Fruit fly (Drosophila melanogaster) whole organism, embryonic: ENCODE data around the gene Gip.
A peak's percentile ranks its signal among the peaks of the same experiment; 100 is the strongest.

Experiments
- Atf-2 ChIP-seq: fragments of 200-800 bp; sonication (Bioruptor generic); optimal IDR thresholded peaks from 2 replicates; lab custom pipeline; 2016; ENCODE audit warnings: missing biosample characterization, missing genetic modification characterization
- Awh ChIP-seq: fragments of 200-800 bp; sonication (Bioruptor generic); IDR thresholded peaks from 2 replicates; pipeline ENCODE4, ENCODE4 v1.3.6; 2022; ENCODE audit warnings: missing biosample characterization, missing genetic modification characterization
- B-H1 ChIP-seq: fragments of 200-800 bp; sonication (Bioruptor generic); IDR thresholded peaks from 3 replicates; pipeline ENCODE4 v1.3.6; 2022; ENCODE audit warnings: missing biosample characterization, missing genetic modification characterization
- BEAF-32 ChIP-seq: fragments of 200-800 bp; sonication (Bioruptor generic); optimal IDR thresholded peaks from 3 replicates; lab custom pipeline; 2017; ENCODE audit warnings: missing biosample characterization, missing genetic modification characterization, mild to moderate bottlenecking, moderate library complexity, missing genetic modification reagents
- C15 ChIP-seq: fragments of 200-800 bp; sonication (Bioruptor generic); IDR thresholded peaks from 3 replicates; pipeline ENCODE4 v1.3.6; 2022; ENCODE audit warnings: missing biosample characterization, missing genetic modification characterization
- CG10267 ChIP-seq: fragments of 200-800 bp; sonication (Bioruptor generic); optimal IDR thresholded peaks from 2 replicates; lab custom pipeline; 2018; ENCODE audit warnings: missing biosample characterization, mild to moderate bottlenecking, missing genetic modification characterization, moderate library complexity
- CG12104 ChIP-seq: fragments of 200-800 bp; sonication (Bioruptor generic); optimal IDR thresholded peaks from 3 replicates; lab custom pipeline; 2016; ENCODE audit warnings: missing biosample characterization, missing genetic modification characterization
- CG12659 ChIP-seq: fragments of 200-800 bp; sonication (Bioruptor generic); optimal IDR thresholded peaks from 3 replicates; lab custom pipeline; 2017; ENCODE audit warnings: mild to moderate bottlenecking, missing biosample characterization, missing genetic modification reagents, missing genetic modification characterization
- CG15011 ChIP-seq: fragments of 200-800 bp; sonication (Bioruptor generic); optimal IDR thresholded peaks from 3 replicates; lab custom pipeline; 2018; ENCODE audit warnings: missing biosample characterization, mild to moderate bottlenecking, missing genetic modification characterization
- CG18262 ChIP-seq: fragments of 200-800 bp; optimal IDR thresholded peaks from 3 replicates; lab custom pipeline; 2019; ENCODE audit warnings: missing biosample characterization, mild to moderate bottlenecking, missing genetic modification characterization, moderate library complexity
- CG18764 ChIP-seq: fragments of 200-800 bp; sonication (Bioruptor generic); optimal IDR thresholded peaks from 3 replicates; lab custom pipeline; 2016; ENCODE audit warnings: missing biosample characterization, missing genetic modification characterization
- CG2202 ChIP-seq: fragments of 200-800 bp; sonication (Bioruptor generic); optimal IDR thresholded peaks from 2 replicates; lab custom pipeline; 2018; ENCODE audit warnings: missing biosample characterization, mild to moderate bottlenecking, missing genetic modification characterization
- CG33557 ChIP-seq: fragments of 200-800 bp; sonication (Bioruptor generic); optimal IDR thresholded peaks from 2 replicates; lab custom pipeline; 2019; ENCODE audit warnings: missing biosample characterization, mild to moderate bottlenecking, missing genetic modification characterization, moderate library complexity
- CG34224 ChIP-seq: fragments of 200-800 bp; sonication (Bioruptor generic); IDR thresholded peaks from 3 replicates; pipeline ENCODE4 v1.3.6; 2022; ENCODE audit warnings: missing biosample characterization, missing genetic modification characterization; ENCODE audit not compliant: partially characterized antibody
- CG5180 ChIP-seq: fragments of 200-800 bp; sonication (Bioruptor generic); optimal IDR thresholded peaks from 3 replicates; lab custom pipeline; 2017; ENCODE audit warnings: missing biosample characterization, missing genetic modification characterization, mild to moderate bottlenecking, moderate library complexity, missing genetic modification reagents
- CG6254 ChIP-seq: fragments of 200-800 bp; sonication (Bioruptor generic); optimal IDR thresholded peaks from 3 replicates; lab custom pipeline; 2017; ENCODE audit warnings: mild to moderate bottlenecking, missing biosample characterization, missing genetic modification reagents, missing genetic modification characterization
- CG6683 ChIP-seq: fragments of 200-800 bp; sonication (Bioruptor generic); optimal IDR thresholded peaks from 2 replicates; lab custom pipeline; 2017; ENCODE audit warnings: missing biosample characterization, mild to moderate bottlenecking, missing genetic modification characterization, missing genetic modification reagents
- CG7839 ChIP-seq: fragments of 200-800 bp; sonication (Bioruptor generic); optimal IDR thresholded peaks from 3 replicates; lab custom pipeline; 2018; ENCODE audit warnings: missing biosample characterization, mild to moderate bottlenecking, missing genetic modification characterization, moderate library complexity
- Deaf1 ChIP-seq: fragments of 200-800 bp; optimal IDR thresholded peaks from 3 replicates; lab custom pipeline; 2019; ENCODE audit warnings: missing biosample characterization, mild to moderate bottlenecking, missing genetic modification characterization, moderate library complexity
- Dip3 ChIP-seq: fragments of 200-800 bp; sonication (Bioruptor generic); optimal IDR thresholded peaks from 3 replicates; lab custom pipeline; 2016; ENCODE audit warnings: missing biosample characterization, missing genetic modification characterization
- Eip74EF ChIP-seq, 2 experiments: fragments of 200-800 bp in 1 of 2; fragments of >200 bp in 1 of 2; sonication (Bioruptor generic) in 1 of 2; optimal IDR thresholded peaks; 2 replicates each; lab custom pipeline; 2017 to 2019; ENCODE audit warnings: missing biosample characterization in 2 of 2, missing genetic modification characterization in 2 of 2, mild to moderate bottlenecking in 1 of 2, moderate library complexity in 1 of 2
- Hmx ChIP-seq: fragments of 200-800 bp; sonication (Bioruptor generic); optimal IDR thresholded peaks from 2 replicates; lab custom pipeline; 2016; ENCODE audit warnings: missing biosample characterization, missing genetic modification characterization
- Jarid2 ChIP-seq: fragments of 200-800 bp; sonication (Bioruptor generic); optimal IDR thresholded peaks from 3 replicates; lab custom pipeline; 2017; ENCODE audit warnings: mild to moderate bottlenecking, missing biosample characterization, missing genetic modification reagents, missing genetic modification characterization
- MBD-R2 ChIP-seq: fragments of 200-800 bp; sonication (Bioruptor generic); IDR thresholded peaks from 2 replicates; pipeline ENCODE4 v1.3.6; 2022; ENCODE audit warnings: missing biosample characterization, missing genetic modification characterization
- Nf-YC ChIP-seq: fragments of 200-800 bp; optimal IDR thresholded peaks from 3 replicates; lab custom pipeline; 2019; ENCODE audit warnings: missing biosample characterization, mild to moderate bottlenecking, missing genetic modification characterization, moderate library complexity
- PHDP ChIP-seq: fragments of 200-800 bp; sonication (Bioruptor generic); optimal IDR thresholded peaks from 3 replicates; lab custom pipeline; 2018; ENCODE audit warnings: missing biosample characterization, mild to moderate bottlenecking, missing genetic modification characterization, moderate library complexity
- Rx ChIP-seq: fragments of 200-800 bp; sonication (Bioruptor generic); IDR thresholded peaks from 2 replicates; pipeline ENCODE4 v1.3.6; 2022; ENCODE audit warnings: missing biosample characterization, missing genetic modification characterization
- Sin3A ChIP-seq: fragments of >200 bp; optimal IDR thresholded peaks from 2 replicates; lab custom pipeline; 2018
- Sox100B ChIP-seq: fragments of 200-800 bp; sonication (Bioruptor generic); optimal IDR thresholded peaks from 3 replicates; lab custom pipeline; 2018; ENCODE audit warnings: missing biosample characterization, mild to moderate bottlenecking, missing genetic modification characterization
- Vsx1 ChIP-seq: fragments of 200-800 bp; sonication (Bioruptor generic); optimal IDR thresholded peaks from 2 replicates; lab custom pipeline; 2017; ENCODE audit warnings: missing biosample characterization, mild to moderate bottlenecking, missing genetic modification characterization, missing genetic modification reagents
- YL-1 ChIP-seq: fragments of 200-800 bp; sonication (Bioruptor generic); optimal IDR thresholded peaks from 3 replicates; lab custom pipeline; 2017; ENCODE audit warnings: missing biosample characterization, mild to moderate bottlenecking, missing genetic modification characterization
- bsh ChIP-seq, 2 experiments: fragments of 200-800 bp; sonication (Bioruptor generic); optimal IDR thresholded peaks; 2 replicates each; lab custom pipeline; 2017 to 2018; ENCODE audit warnings: mild to moderate bottlenecking in 2 of 2, missing biosample characterization in 2 of 2, missing genetic modification characterization in 2 of 2, moderate library complexity in 1 of 2
- corto ChIP-seq: fragments of 200-800 bp; sonication (Bioruptor generic); optimal IDR thresholded peaks from 2 replicates; lab custom pipeline; 2016; ENCODE audit warnings: missing biosample characterization, mild to moderate bottlenecking, missing genetic modification characterization, moderate library complexity
- da ChIP-seq: fragments of 200-800 bp; sonication (Bioruptor generic); optimal IDR thresholded peaks from 2 replicates; lab custom pipeline; 2016; ENCODE audit warnings: missing biosample characterization, missing genetic modification characterization
- en ChIP-seq: fragments of 200-800 bp; sonication (Bioruptor generic); optimal IDR thresholded peaks from 2 replicates; lab custom pipeline; 2016; ENCODE audit warnings: missing biosample characterization, missing genetic modification characterization
- ewg ChIP-seq: fragments of 200-800 bp; sonication (Bioruptor generic); optimal IDR thresholded peaks from 3 replicates; lab custom pipeline; 2017; ENCODE audit warnings: mild to moderate bottlenecking, missing biosample characterization, missing genetic modification reagents, missing genetic modification characterization
- eyg ChIP-seq: fragments of 200-800 bp; sonication (Bioruptor generic); optimal IDR thresholded peaks from 3 replicates; lab custom pipeline; 2016; ENCODE audit warnings: missing biosample characterization, missing genetic modification characterization
- hb ChIP-seq: fragments of 200-800 bp; sonication (Bioruptor generic); IDR thresholded peaks from 3 replicates; pipeline ENCODE4 v1.3.6; 2022; ENCODE audit warnings: missing biosample characterization, missing genetic modification characterization; ENCODE audit not compliant: partially characterized antibody
- kah ChIP-seq: fragments of 200-800 bp; sonication (Bioruptor generic); optimal IDR thresholded peaks from 2 replicates; lab custom pipeline; 2018; ENCODE audit warnings: missing biosample characterization, mild to moderate bottlenecking, missing genetic modification characterization
- lab ChIP-seq: fragments of 200-800 bp; sonication (Bioruptor generic); optimal IDR thresholded peaks from 3 replicates; lab custom pipeline; 2017; ENCODE audit warnings: missing biosample characterization, missing genetic modification characterization, mild to moderate bottlenecking, moderate library complexity, missing genetic modification reagents
- nau ChIP-seq: fragments of 200-800 bp; sonication (Bioruptor generic); optimal IDR thresholded peaks from 3 replicates; lab custom pipeline; 2017; ENCODE audit warnings: missing biosample characterization, mild to moderate bottlenecking, missing genetic modification characterization, missing genetic modification reagents
- nom ChIP-seq: fragments of 200-800 bp; sonication (Bioruptor generic); optimal IDR thresholded peaks from 2 replicates; lab custom pipeline; 2017; ENCODE audit warnings: missing biosample characterization, missing genetic modification characterization, mild to moderate bottlenecking, moderate library complexity, missing genetic modification reagents
- pan ChIP-seq, 4 experiments: fragments of >200 bp in 3 of 4; fragments of 200-800 bp in 1 of 4; sonication (Bioruptor generic) in 1 of 4; optimal IDR thresholded peaks in 3 of 4; IDR thresholded peaks in 1 of 4; 2 replicates each; pipeline versions ENCODE4 v1.3.6 to Lab custom; 2017 to 2022; ENCODE audit warnings: missing biosample characterization in 2 of 4, missing genetic modification characterization in 2 of 4, mixed read lengths in 1 of 4
- sens ChIP-seq: fragments of 200-800 bp; sonication (Bioruptor generic); peaks from one replicate; lab custom pipeline; 2016; ENCODE audit warnings: missing biosample characterization, missing genetic modification characterization
- slou ChIP-seq: fragments of 200-800 bp; sonication (Bioruptor generic); optimal IDR thresholded peaks from 3 replicates; lab custom pipeline; 2016; ENCODE audit warnings: missing biosample characterization, missing genetic modification characterization
- stwl ChIP-seq: fragments of 200-800 bp; sonication (Bioruptor generic); optimal IDR thresholded peaks from 3 replicates; lab custom pipeline; 2018; ENCODE audit warnings: missing biosample characterization, mild to moderate bottlenecking, missing genetic modification characterization, moderate library complexity
- trh ChIP-seq: fragments of 200-800 bp; sonication (Bioruptor generic); optimal IDR thresholded peaks from 2 replicates; lab custom pipeline; 2016; ENCODE audit warnings: missing biosample characterization, missing genetic modification characterization
- zen ChIP-seq: fragments of 200-800 bp; sonication (Bioruptor generic); optimal IDR thresholded peaks from 3 replicates; lab custom pipeline; 2018; ENCODE audit warnings: missing biosample characterization, mild to moderate bottlenecking, missing genetic modification characterization, moderate library complexity

Gip gene

DNA sequence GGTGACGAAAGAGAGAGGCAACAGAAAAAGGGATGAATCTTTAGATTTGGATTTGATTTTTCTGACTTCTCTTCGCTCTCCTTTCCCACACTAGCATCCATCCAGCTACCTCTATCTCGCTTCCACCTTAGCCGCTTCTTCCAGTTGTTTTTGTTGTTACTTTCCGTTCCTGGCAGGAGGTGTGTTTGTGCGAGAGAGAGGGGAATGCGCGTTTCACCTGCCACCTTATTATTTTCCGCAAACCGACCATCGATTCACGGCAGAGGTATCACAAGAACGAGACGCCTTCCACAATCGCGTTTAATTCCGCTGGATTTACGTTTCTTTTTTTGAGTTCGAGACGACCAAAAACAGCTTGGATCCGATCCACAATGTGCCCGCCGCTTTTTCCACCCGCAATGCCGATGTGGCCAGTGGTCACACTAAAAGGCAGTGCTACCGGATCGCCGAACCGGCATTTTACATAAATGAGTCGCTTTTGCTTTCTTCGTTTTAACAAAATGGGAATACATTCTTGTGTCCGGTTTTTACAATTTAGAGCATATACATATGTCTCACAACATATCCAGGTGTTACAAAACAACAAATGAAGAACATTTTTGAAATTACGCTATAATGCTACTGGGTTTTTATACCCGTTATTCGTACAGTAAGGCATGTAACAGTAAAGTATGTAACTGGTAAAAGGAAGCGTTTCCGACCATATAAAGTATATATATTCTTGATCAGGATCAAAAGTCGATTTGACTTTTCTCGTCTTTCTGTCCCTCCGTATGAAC is 3.9 kb downstream of the Gip start, which contains the start of gene alpha-Man-Ia (continued):
- TF ChIP-seq Deaf1 (tag; lab: Kevin White, UChicago) (no peak), pan (optimal IDR thresholded peaks at IDR 0.05; lab: Kevin White, UChicago) (no peak), pan (GFP tag; optimal IDR thresholded peaks at IDR 0.05 in 1 of 2, IDR thresholded peaks at IDR 0.05 in 1 of 2) (no peak), CG12104 (GFP tag; lab: Kevin White, UChicago) (peak; percentile 1), Eip74EF (GFP tag; optimal IDR thresholded peaks at IDR 0.05; lab: Kevin White, UChicago) (no peak), CG10267 (peak; percentile 9), CG7839 (tag; lab: Kevin White, UChicago) (peak; percentile 36), slou (no peak), sens (GFP tag; lab: Kevin White, UChicago) (peak; percentile 78), Jarid2 (peak; percentile 35), Sox100B (GFP tag; lab: Kevin White, UChicago) (peak; percentile 4), Rx (GFP tag; lab: Robert Waterston, UW) (no peak), bsh (GFP tag; optimal IDR thresholded peaks at IDR 0.05; lab: Kevin White, UChicago) (no peak), CG6683 (GFP tag; lab: Kevin White, UChicago) (no peak), Sin3A (lab: Kevin White, UChicago) (peak; percentile 54), C15 (GFP tag; lab: Robert Waterston, UW) (no peak), hb (GFP tag; lab: Robert Waterston, UW) (no peak), ewg (GFP tag; lab: Kevin White, UChicago) (peak; percentile 1), CG15011 (GFP tag; lab: Kevin White, UChicago) (no peak), corto (GFP tag; lab: Kevin White, UChicago) (no peak), CG12659 (GFP tag; lab: Kevin White, UChicago) (peak; percentile 55), B-H1 (GFP tag; lab: Robert Waterston, UW) (no peak), CG18764 (GFP tag; lab: Kevin White, UChicago) (no peak), MBD-R2 (GFP tag; lab: Robert Waterston, UW) (peak; percentile 42; the same call in 1 of the 2 replicates), CG18262 (tag; lab: Kevin White, UChicago) (peak; percentile 3), Nf-YC (tag; lab: Kevin White, UChicago) (peak; percentile 14), Atf-2 (GFP tag; lab: Kevin White, UChicago) (no peak), zen (no peak), Dip3 (no peak), lab (GFP tag; lab: Kevin White, UChicago) (peak; percentile 1), Awh (GFP tag; lab: Robert Waterston, UW) (no peak), trh (GFP tag; lab: Kevin White, UChicago) (no peak), en (GFP tag; lab: Kevin White, UChicago) (no peak), kah (GFP tag; lab: Kevin White, UChicago) (no peak), Vsx1 (GFP tag; lab: Kevin White, UChicago) (no peak), CG6254 (GFP tag; lab: Kevin White, UChicago) (no peak), CG33557 (no peak), stwl (tag; lab: Kevin White, UChicago) (peak; percentile 44), YL-1 (no peak), PHDP (no peak), nau (GFP tag; lab: Kevin White, UChicago) (no peak), da (GFP tag; lab: Kevin White, UChicago) (no peak), CG34224 (GFP tag; lab: Robert Waterston, UW) (no peak), Hmx (GFP tag; lab: Kevin White, UChicago) (no peak), CG5180 (GFP tag; lab: Kevin White, UChicago) (no peak), nom (no peak), CG2202 (tag; lab: Kevin White, UChicago) (no peak), eyg (no peak), BEAF-32 (GFP tag; lab: Kevin White, UChicago) (peak; percentile 66)
